Fruit fly (Drosophila melanogaster) whole organism, wandering third instar larva: ENCODE results near the gene Shawn.

Experiments used
- Abd-B ChIP-seq: fragments of >200 bp; optimal IDR thresholded peaks from 2 replicates; lab custom pipeline; 2017; ENCODE audit warnings: missing biosample characterization, missing genetic modification characterization
- CrebA ChIP-seq: fragments of 200-800 bp; sonication (Bioruptor generic); optimal IDR thresholded peaks from 2 replicates; lab custom pipeline; 2016; ENCODE audit warnings: missing biosample characterization, mild to moderate bottlenecking, missing genetic modification characterization, borderline replicate concordance
- Dfd ChIP-seq: fragments of >200 bp; optimal IDR thresholded peaks from 2 replicates; lab custom pipeline; 2017; ENCODE audit warnings: missing biosample characterization, missing genetic modification characterization
- Dif ChIP-seq: fragments of 200-275, 200-300 bp; sonication (Bioruptor generic); optimal IDR thresholded peaks from 2 replicates; lab custom pipeline; 2018; ENCODE audit warnings: missing biosample characterization, missing genetic modification characterization; ENCODE audit not compliant: partially characterized antibody
- Hnf4 ChIP-seq: fragments of 200-800 bp; sonication (Bioruptor generic); optimal IDR thresholded peaks from 2 replicates; lab custom pipeline; 2016; ENCODE audit warnings: missing biosample characterization, mild to moderate bottlenecking, missing genetic modification characterization
- Hr83 ChIP-seq: fragments of 200-300 bp; sonication (Bioruptor generic); optimal IDR thresholded peaks from 2 replicates; lab custom pipeline; 2016; ENCODE audit warnings: missing biosample characterization, mild to moderate bottlenecking, missing genetic modification characterization, moderate library complexity; ENCODE audit not compliant: poor library complexity, severe bottlenecking
- Jra ChIP-seq: sonication (Bioruptor generic); optimal IDR thresholded peaks from 2 replicates; lab custom pipeline; 2016; ENCODE audit warnings: missing biosample characterization, missing genetic modification characterization
- Sp1 ChIP-seq: fragments of 200-800 bp; sonication (Bioruptor generic); optimal IDR thresholded peaks from 3 replicates; lab custom pipeline; 2019; ENCODE audit warnings: missing biosample characterization, mild to moderate bottlenecking, missing genetic modification characterization, moderate library complexity
- lola ChIP-seq: fragments of >200 bp; optimal IDR thresholded peaks from 2 replicates; lab custom pipeline; 2017; ENCODE audit warnings: missing biosample characterization, missing genetic modification characterization
- rgr ChIP-seq: fragments of 200-800 bp; sonication (Bioruptor generic); optimal IDR thresholded peaks from 3 replicates; lab custom pipeline; 2016; ENCODE audit warnings: missing biosample characterization, mild to moderate bottlenecking, missing genetic modification characterization
- usp ChIP-seq: fragments of >200 bp; optimal IDR thresholded peaks from 2 replicates; lab custom pipeline; 2017; ENCODE audit warnings: missing biosample characterization, missing genetic modification characterization
- woc ChIP-seq: sonication (Bioruptor generic); optimal IDR thresholded peaks from 2 replicates; lab custom pipeline; 2016; ENCODE audit warnings: missing biosample characterization, mild to moderate bottlenecking, missing genetic modification characterization

The Shawn gene

dm6 chrX:19663859-19664728, 52.8 kb downstream of the Shawn start, which contains the start of the genes CG14223 and Ssu72:
Gene CG14223 (minus strand): TSS chrX:19663971.
Gene Ssu72 (plus strand): TSS chrX:19664561.
- TF ChIP-seq rgr (GFP tag; lab: Kevin White, UChicago), result no peak
- TF ChIP-seq Jra (GFP tag; lab: Kevin White, UChicago), result no peak
- TF ChIP-seq Dif (GFP tag; lab: Kevin White, UChicago), result no peak
- no peak for TF ChIP-seq Hr83 (GFP tag; lab: Kevin White, UChicago)
- TF ChIP-seq CrebA, result no peak
- no peak for TF ChIP-seq Abd-B
- peak; percentile 6 for TF ChIP-seq woc (GFP tag; lab: Kevin White, UChicago)
- TF ChIP-seq Dfd (GFP tag; lab: Kevin White, UChicago), result no peak
- no peak for TF ChIP-seq Sp1
- TF ChIP-seq lola (GFP tag; lab: Kevin White, UChicago), result no peak
- no peak for TF ChIP-seq usp
- TF ChIP-seq Hnf4 (GFP tag; lab: Kevin White, UChicago), result peak; percentile 15
- TF ChIP-seq, all 38 proteins: peak for 2
